Worm (Caenorhabditis elegans) whole organism, L3 larva: ENCODE results near the gene C34C6.10.

ENCODE experiments used
- nhr-12 ChIP-seq: fragments of 150-350 bp; optimal IDR thresholded peaks from 2 replicates; lab custom pipeline; 2014; ENCODE audit warnings: missing biosample characterization, missing genetic modification characterization
- skn-1 ChIP-seq: fragments of 150-350 bp; optimal IDR thresholded peaks from 2 replicates; lab custom pipeline; 2014; ENCODE audit warnings: missing biosample characterization, missing genetic modification characterization

ce11 chrII:8670835-8671234 lies 24.8 kb downstream of the C34C6.10 start:
- no peak for TF ChIP-seq skn-1 (tag; lab: Kevin White, UChicago)
- no peak for TF ChIP-seq nhr-12 (tag; lab: Kevin White, UChicago)
